Worm (Caenorhabditis elegans) whole organism, L3 larva: ENCODE measurements around the gene C56A3.6.

Experiments
- R02D3.7 ChIP-seq: fragments of 150-350 bp; optimal IDR thresholded peaks from 2 replicates; lab custom pipeline; 2014; ENCODE audit warnings: missing biosample characterization, missing genetic modification characterization
- ZK546.5 ChIP-seq: sonication (generic microtip); optimal IDR thresholded peaks from 2 replicates; lab custom pipeline; 2017; ENCODE audit warnings: missing biosample characterization, missing genetic modification characterization
- aly-2 ChIP-seq: fragments of 150-350 bp; optimal IDR thresholded peaks from 2 replicates; lab custom pipeline; 2014; ENCODE audit warnings: missing biosample characterization, missing genetic modification characterization
- ama-1 ChIP-seq: fragments of 150-350 bp; optimal IDR thresholded peaks from 2 replicates; lab custom pipeline; 2018
- ceh-16 ChIP-seq: sonication (generic microtip); optimal IDR thresholded peaks from 2 replicates; lab custom pipeline; 2017; ENCODE audit warnings: missing biosample characterization, missing genetic modification characterization
- ceh-28 ChIP-seq: fragments of 150-350 bp; optimal IDR thresholded peaks from 2 replicates; lab custom pipeline; 2014; ENCODE audit warnings: missing biosample characterization, missing genetic modification reagents, missing genetic modification characterization
- ceh-82 ChIP-seq: fragments of 150-350 bp; optimal IDR thresholded peaks from 2 replicates; lab custom pipeline; 2014; ENCODE audit warnings: missing biosample characterization, missing genetic modification characterization
- ceh-9 ChIP-seq: sonication (generic microtip); optimal IDR thresholded peaks from 2 replicates; lab custom pipeline; 2018; ENCODE audit warnings: missing biosample characterization, missing genetic modification characterization
- egl-27 ChIP-seq: sonication (generic microtip); optimal IDR thresholded peaks from 4 replicates; lab custom pipeline; 2017; ENCODE audit warnings: missing biosample characterization, missing genetic modification reagents, missing genetic modification characterization
- elt-1 ChIP-seq: fragments of 150-350 bp; optimal IDR thresholded peaks from 2 replicates; lab custom pipeline; 2014; ENCODE audit warnings: missing biosample characterization, missing genetic modification characterization
- elt-2 ChIP-seq: sonication (generic microtip); optimal IDR thresholded peaks from 2 replicates; lab custom pipeline; 2016; ENCODE audit warnings: missing genetic modification reagents, mild to moderate bottlenecking, missing genetic modification characterization, missing compliant biosample characterization
- elt-3 ChIP-seq, 3 experiments: fragments of 150-350 bp in 1 of 3; sonication (generic microtip) in 2 of 3; optimal IDR thresholded peaks; 2 replicates in 2 of 3; 4 replicates in 1 of 3; lab custom pipeline; 2014 to 2017; ENCODE audit warnings: missing biosample characterization in 3 of 3, missing genetic modification characterization in 3 of 3
- eor-1 ChIP-seq, 2 experiments: fragments of 150-350 bp; optimal IDR thresholded peaks; 2 replicates each; lab custom pipeline; 2014 to 2018; ENCODE audit warnings: missing biosample characterization in 2 of 2, missing genetic modification characterization in 2 of 2
- fkh-10 ChIP-seq: sonication (generic microtip); optimal IDR thresholded peaks from 2 replicates; lab custom pipeline; 2017; ENCODE audit warnings: missing biosample characterization, missing genetic modification reagents, missing genetic modification characterization
- fkh-2 ChIP-seq: fragments of 150-350 bp; optimal IDR thresholded peaks from 2 replicates; lab custom pipeline; 2014; ENCODE audit warnings: missing biosample characterization, missing genetic modification reagents, missing genetic modification characterization
- fos-1 ChIP-seq: fragments of 150-350 bp; optimal IDR thresholded peaks from 2 replicates; lab custom pipeline; 2014; ENCODE audit warnings: missing biosample characterization, missing genetic modification characterization
- hmg-11 ChIP-seq: sonication (generic microtip); optimal IDR thresholded peaks from 2 replicates; lab custom pipeline; 2016; ENCODE audit warnings: missing genetic modification characterization, missing compliant biosample characterization
- jun-1 ChIP-seq: fragments of 150-350 bp; optimal IDR thresholded peaks from 2 replicates; lab custom pipeline; 2014; ENCODE audit warnings: missing biosample characterization, missing genetic modification reagents, missing genetic modification characterization
- lin-15B ChIP-seq: fragments of 150-350 bp; optimal IDR thresholded peaks from 2 replicates; lab custom pipeline; 2014; ENCODE audit warnings: missing biosample characterization, missing genetic modification characterization
- lin-39 ChIP-seq: fragments of 150-350 bp; optimal IDR thresholded peaks from 2 replicates; lab custom pipeline; 2018; ENCODE audit warnings: missing biosample characterization, missing genetic modification reagents, missing genetic modification characterization
- lsy-12 ChIP-seq: sonication (generic microtip); optimal IDR thresholded peaks from 2 replicates; lab custom pipeline; 2016; ENCODE audit warnings: mild to moderate bottlenecking, missing genetic modification characterization, missing compliant biosample characterization
- mdl-1 ChIP-seq: fragments of 150-350 bp; optimal IDR thresholded peaks from 2 replicates; lab custom pipeline; 2014; ENCODE audit warnings: missing biosample characterization, missing genetic modification characterization
- mml-1 ChIP-seq: fragments of 150-350 bp; sonication (generic microtip); optimal IDR thresholded peaks from 3 replicates; lab custom pipeline; 2014; ENCODE audit warnings: missing biosample characterization, missing genetic modification characterization
- nfya-1 ChIP-seq: sonication (generic microtip); optimal IDR thresholded peaks from 2 replicates; lab custom pipeline; 2017; ENCODE audit warnings: missing genetic modification characterization, mild to moderate bottlenecking, missing compliant biosample characterization, antibody characterized with exemption, moderate library complexity; ENCODE audit not compliant: insufficient read depth
- nhr-11 ChIP-seq: fragments of 150-350 bp; optimal IDR thresholded peaks from 2 replicates; lab custom pipeline; 2014; ENCODE audit warnings: missing biosample characterization, missing genetic modification characterization
- nhr-12 ChIP-seq: fragments of 150-350 bp; optimal IDR thresholded peaks from 2 replicates; lab custom pipeline; 2014; ENCODE audit warnings: missing biosample characterization, missing genetic modification characterization
- nhr-23 ChIP-seq: fragments of 150-350 bp; optimal IDR thresholded peaks from 2 replicates; lab custom pipeline; 2014; ENCODE audit warnings: missing biosample characterization, missing genetic modification reagents, missing genetic modification characterization
- nhr-237 ChIP-seq: fragments of 150-350 bp; optimal IDR thresholded peaks from 2 replicates; lab custom pipeline; 2014; ENCODE audit warnings: missing biosample characterization, missing genetic modification characterization
- nhr-25 ChIP-seq: sonication (generic microtip); optimal IDR thresholded peaks from 2 replicates; lab custom pipeline; 2017; ENCODE audit warnings: missing biosample characterization, missing genetic modification characterization
- nhr-28 ChIP-seq: fragments of 150-350 bp; optimal IDR thresholded peaks from 2 replicates; lab custom pipeline; 2014; ENCODE audit warnings: missing biosample characterization, missing genetic modification characterization
- nhr-43 ChIP-seq: sonication (generic microtip); optimal IDR thresholded peaks from 2 replicates; lab custom pipeline; 2016; ENCODE audit warnings: mild to moderate bottlenecking, missing genetic modification characterization, missing compliant biosample characterization; ENCODE audit not compliant: poor library complexity, severe bottlenecking
- nhr-67 ChIP-seq: fragments of 150-350 bp; optimal IDR thresholded peaks from 2 replicates; lab custom pipeline; 2014; ENCODE audit warnings: missing biosample characterization, missing genetic modification characterization
- nhr-76 ChIP-seq: fragments of 150-350 bp; sonication (generic microtip); optimal IDR thresholded peaks from 5 replicates; lab custom pipeline; 2014; ENCODE audit warnings: missing biosample characterization, missing genetic modification characterization
- nhr-77 ChIP-seq: fragments of 150-350 bp; optimal IDR thresholded peaks from 2 replicates; lab custom pipeline; 2014; ENCODE audit warnings: missing biosample characterization, missing genetic modification characterization
- pha-4 ChIP-seq: fragments of 150-350 bp; optimal IDR thresholded peaks from 2 replicates; lab custom pipeline; 2014; ENCODE audit warnings: missing biosample characterization, missing genetic modification reagents, missing genetic modification characterization
- pqm-1 ChIP-seq: fragments of 150-350 bp; optimal IDR thresholded peaks from 2 replicates; lab custom pipeline; 2017; ENCODE audit warnings: missing biosample characterization, missing genetic modification characterization, inconsistent platforms
- sea-2 ChIP-seq: fragments of 150-350 bp; sonication (generic microtip); optimal IDR thresholded peaks from 4 replicates; lab custom pipeline; 2014; ENCODE audit warnings: missing biosample characterization, missing genetic modification reagents, missing genetic modification characterization
- skn-1 ChIP-seq: fragments of 150-350 bp; optimal IDR thresholded peaks from 2 replicates; lab custom pipeline; 2014; ENCODE audit warnings: missing biosample characterization, missing genetic modification characterization
- snpc-4 ChIP-seq: fragments of 150-350 bp; optimal IDR thresholded peaks from 2 replicates; lab custom pipeline; 2014; ENCODE audit warnings: missing biosample characterization, missing genetic modification characterization
- unc-62 ChIP-seq: fragments of 150-350 bp; sonication (generic microtip); optimal IDR thresholded peaks from 4 replicates; lab custom pipeline; 2014; ENCODE audit warnings: missing biosample characterization, missing genetic modification reagents, missing genetic modification characterization
- zag-1 ChIP-seq: fragments of 150-350 bp; optimal IDR thresholded peaks from 2 replicates; lab custom pipeline; 2014; ENCODE audit warnings: missing biosample characterization, missing genetic modification characterization
- ztf-4 ChIP-seq: fragments of 150-350 bp; optimal IDR thresholded peaks from 2 replicates; lab custom pipeline; 2014; ENCODE audit warnings: missing biosample characterization, missing genetic modification characterization

Gene C56A3.6

ce11 chrV:13565197-13565596 is 9.0 kb upstream of the C56A3.6 start (continued):
- TF ChIP-seq ceh-9 (tag; lab: Kevin White, UChicago): no peak
- peak; percentile 70 for TF ChIP-seq ama-1 (lab: Kevin White, UChicago)
- no peak for TF ChIP-seq ceh-82 (tag; lab: Kevin White, UChicago)
- no peak for TF ChIP-seq aly-2 (tag; lab: Kevin White, UChicago)
- TF ChIP-seq nhr-43 (tag; lab: Kevin White, UChicago): peak; percentile 92
- TF ChIP-seq ceh-16: no peak
- TF ChIP-seq pqm-1: peak; percentile 92
- TF ChIP-seq ceh-28 (tag; lab: Kevin White, UChicago): peak; percentile 75
- TF ChIP-seq lin-39 (tag; lab: Kevin White, UChicago): peak; percentile 90

ce11 chrV:13563841-13564240 is 7.6 kb upstream of the C56A3.6 start, which contains the start of gene grl-17:
Gene grl-17, minus strand, starts transcription at chrV:13563941.
- no peak for TF ChIP-seq ceh-9 (tag; lab: Kevin White, UChicago)
- TF ChIP-seq pha-4 (tag; lab: Kevin White, UChicago): no peak
- TF ChIP-seq R02D3.7 (tag; lab: Kevin White, UChicago): no peak
- no peak for TF ChIP-seq nfya-1 (tag; lab: Kevin White, UChicago)
- TF ChIP-seq egl-27: no peak
- TF ChIP-seq snpc-4 (tag; lab: Kevin White, UChicago): no peak
- no peak for TF ChIP-seq elt-3 (tag; optimal IDR thresholded peaks at IDR 0.05; lab: Kevin White, UChicago)
- no peak for TF ChIP-seq mml-1 (tag; lab: Kevin White, UChicago)
- TF ChIP-seq eor-1 (tag; optimal IDR thresholded peaks at IDR 0.05; lab: Kevin White, UChicago): no peak
- no peak for TF ChIP-seq sea-2
- no peak for TF ChIP-seq zag-1 (tag; lab: Kevin White, UChicago)
- TF ChIP-seq fos-1 (tag; lab: Kevin White, UChicago): no peak
- no peak for TF ChIP-seq nhr-23 (tag; lab: Kevin White, UChicago)
- TF ChIP-seq nhr-237: no peak
- TF ChIP-seq nhr-67 (tag; lab: Kevin White, UChicago): no peak
- no peak for TF ChIP-seq aly-2 (tag; lab: Kevin White, UChicago)
- TF ChIP-seq elt-2: no peak

- no peak for TF ChIP-seq fkh-2 (tag; lab: Kevin White, UChicago)
- TF ChIP-seq lsy-12 (tag; lab: Kevin White, UChicago): no peak
- no peak for TF ChIP-seq egl-27
- TF ChIP-seq nhr-23 (tag; lab: Kevin White, UChicago): no peak
- no peak for TF ChIP-seq nhr-25 (tag; lab: Kevin White, UChicago)
- no peak for TF ChIP-seq fkh-10 (GFP tag; lab: Kevin White, UChicago)
- TF ChIP-seq unc-62 (GFP tag; lab: Kevin White, UChicago): no peak
- no peak for TF ChIP-seq nhr-77 (tag; lab: Kevin White, UChicago)
- TF ChIP-seq nhr-12 (tag; lab: Kevin White, UChicago): no peak
- no peak for TF ChIP-seq mdl-1 (tag; lab: Kevin White, UChicago)
Measured at ce11 chrV:13562748-13563147, 6.6 kb upstream of the C56A3.6 start.

- TF ChIP-seq ceh-82 (tag; lab: Kevin White, UChicago) (no peak), pha-4 (tag; lab: Kevin White, UChicago) (no peak), nhr-25 (tag; lab: Kevin White, UChicago) (no peak), ceh-28 (tag; lab: Kevin White, UChicago) (no peak), nhr-23 (tag; lab: Kevin White, UChicago) (no peak), nfya-1 (tag; lab: Kevin White, UChicago) (no peak), skn-1 (tag; lab: Kevin White, UChicago) (no peak), egl-27 (no peak), fos-1 (tag; lab: Kevin White, UChicago) (no peak)
Measured at ce11 chrV:13559978-13560377, 3.8 kb upstream of the C56A3.6 start, which contains the start of gene C56A3.8. Gene C56A3.8, plus strand, starts transcription at chrV:13560278.

- no peak for TF ChIP-seq egl-27
- TF ChIP-seq ZK546.5 (tag; lab: Kevin White, UChicago): no peak
- no peak for TF ChIP-seq nhr-237
- no peak for TF ChIP-seq ztf-4 (tag; lab: Kevin White, UChicago)
- TF ChIP-seq nhr-25 (tag; lab: Kevin White, UChicago): peak; percentile 40
- no peak for TF ChIP-seq zag-1 (tag; lab: Kevin White, UChicago)
- peak; percentile 76 for TF ChIP-seq nhr-23 (tag; lab: Kevin White, UChicago)
- TF ChIP-seq nhr-76 (tag; lab: Kevin White, UChicago): no peak
- TF ChIP-seq mml-1 (tag; lab: Kevin White, UChicago): no peak
- TF ChIP-seq R02D3.7 (tag; lab: Kevin White, UChicago): peak; percentile 64
- TF ChIP-seq lin-15B: peak; percentile 82
- TF ChIP-seq nfya-1 (tag; lab: Kevin White, UChicago): peak; percentile 68
- no peak for TF ChIP-seq mdl-1 (tag; lab: Kevin White, UChicago)
- peak; percentile 52 for TF ChIP-seq hmg-11 (tag; lab: Kevin White, UChicago)
- TF ChIP-seq pha-4 (tag; lab: Kevin White, UChicago): peak; percentile 83
- no peak for TF ChIP-seq nhr-12 (tag; lab: Kevin White, UChicago)
- TF ChIP-seq nhr-77 (tag; lab: Kevin White, UChicago): no peak
- no peak for TF ChIP-seq fkh-2 (tag; lab: Kevin White, UChicago)
- no peak for TF ChIP-seq elt-1
- TF ChIP-seq nhr-11 (tag; lab: Kevin White, UChicago): no peak
- TF ChIP-seq nhr-28 (tag; lab: Kevin White, UChicago): no peak
- no peak for TF ChIP-seq unc-62 (GFP tag; lab: Kevin White, UChicago)
- TF ChIP-seq eor-1 (tag; optimal IDR thresholded peaks at IDR 0.05; lab: Kevin White, UChicago): no peak
- TF ChIP-seq jun-1: peak; percentile 89
- no peak for TF ChIP-seq ama-1 (lab: Kevin White, UChicago)
- TF ChIP-seq fkh-10 (GFP tag; lab: Kevin White, UChicago): peak; percentile 51
Measured at ce11 chrV:13556746-13557145, 549 bp upstream of the C56A3.6 start, which contains the start of gene cav-2. Gene cav-2, plus strand, starts transcription at chrV:13557104.
